Fruit fly (Drosophila melanogaster) whole organism, prepupa: ENCODE measurements around the gene CG9312.
A peak's percentile ranks its signal among the peaks of the same experiment; 100 is the strongest.

Experiments
- CG10631 ChIP-seq: fragments of 200-800 bp; sonication (Bioruptor generic); optimal IDR thresholded peaks from 2 replicates; lab custom pipeline; 2016; ENCODE audit warnings: missing biosample characterization, missing genetic modification characterization
- CG11762 ChIP-seq: fragments of 200-800 bp; sonication (Bioruptor generic); optimal IDR thresholded peaks from 3 replicates; lab custom pipeline; 2016; ENCODE audit warnings: missing biosample characterization, missing genetic modification characterization; ENCODE audit not compliant: insufficient read depth
- CG3032 ChIP-seq: fragments of 200-800 bp; optimal IDR thresholded peaks from 2 replicates; lab custom pipeline; 2019; ENCODE audit warnings: missing biosample characterization, mild to moderate bottlenecking, missing genetic modification characterization, moderate library complexity
- CG32006 ChIP-seq: fragments of 200-800 bp; sonication (Bioruptor generic); optimal IDR thresholded peaks from 3 replicates; lab custom pipeline; 2017; ENCODE audit warnings: missing biosample characterization, mild to moderate bottlenecking, missing genetic modification characterization
- CG34406 ChIP-seq: fragments of 200-800 bp; sonication (Bioruptor generic); optimal IDR thresholded peaks from 3 replicates; lab custom pipeline; 2016; ENCODE audit warnings: missing biosample characterization, missing genetic modification characterization
- CG3919 ChIP-seq: fragments of 200-800 bp; sonication (Bioruptor generic); optimal IDR thresholded peaks from 3 replicates; lab custom pipeline; 2016; ENCODE audit warnings: missing biosample characterization, missing genetic modification characterization
- CG4318 ChIP-seq: fragments of 200-800 bp; sonication (Bioruptor generic); optimal IDR thresholded peaks from 3 replicates; lab custom pipeline; 2017; ENCODE audit warnings: missing biosample characterization, mild to moderate bottlenecking, missing genetic modification characterization
- CG6276 ChIP-seq: fragments of 200-800 bp; sonication (Bioruptor generic); optimal IDR thresholded peaks from 2 replicates; lab custom pipeline; 2017; ENCODE audit warnings: missing biosample characterization, mild to moderate bottlenecking, missing genetic modification characterization
- CG6792 ChIP-seq: fragments of 200-800 bp; sonication (Bioruptor generic); optimal IDR thresholded peaks from 3 replicates; lab custom pipeline; 2016; ENCODE audit warnings: missing biosample characterization, missing genetic modification characterization
- CG6808 ChIP-seq: fragments of 200-800 bp; sonication (Bioruptor generic); optimal IDR thresholded peaks from 3 replicates; lab custom pipeline; 2017; ENCODE audit warnings: missing biosample characterization, missing genetic modification characterization, mild to moderate bottlenecking, moderate library complexity, missing genetic modification reagents
- CG6854 ChIP-seq: fragments of 200-800 bp; sonication (Bioruptor generic); optimal IDR thresholded peaks from 2 replicates; lab custom pipeline; 2017; ENCODE audit warnings: missing biosample characterization, mild to moderate bottlenecking, missing genetic modification characterization
- CG7368 ChIP-seq: fragments of 200-800 bp; sonication (Bioruptor generic); optimal IDR thresholded peaks from 3 replicates; lab custom pipeline; 2016; ENCODE audit warnings: missing biosample characterization, missing genetic modification characterization
- CG8119 ChIP-seq: fragments of 200-800 bp; sonication (Bioruptor generic); IDR thresholded peaks from 3 replicates; pipeline ENCODE4 v1.3.6; 2022; ENCODE audit warnings: missing biosample characterization, missing genetic modification characterization
- CG8319 ChIP-seq: fragments of 200-800 bp; sonication (Bioruptor generic); optimal IDR thresholded peaks from 3 replicates; lab custom pipeline; 2016; ENCODE audit warnings: missing biosample characterization, missing genetic modification characterization
- CG9139 ChIP-seq: fragments of 200-800 bp; sonication (Bioruptor generic); optimal IDR thresholded peaks from 3 replicates; lab custom pipeline; 2017; ENCODE audit warnings: missing biosample characterization, mild to moderate bottlenecking, missing genetic modification characterization
- Eip93F ChIP-seq: fragments of 200-800 bp; sonication (Bioruptor generic); optimal IDR thresholded peaks from 2 replicates; lab custom pipeline; 2016; ENCODE audit warnings: missing biosample characterization, mild to moderate bottlenecking, missing genetic modification characterization
- Ets21C ChIP-seq: fragments of 200-800 bp; sonication (Bioruptor generic); optimal IDR thresholded peaks from 3 replicates; lab custom pipeline; 2016; ENCODE audit warnings: missing biosample characterization, missing genetic modification characterization
- Hr38 ChIP-seq: sonication (Bioruptor generic); optimal IDR thresholded peaks from 2 replicates; lab custom pipeline; 2016; ENCODE audit warnings: missing biosample characterization, missing genetic modification characterization
- Hr39 ChIP-seq: fragments of 200-800 bp; sonication (Bioruptor generic); optimal IDR thresholded peaks from 2 replicates; lab custom pipeline; 2016; ENCODE audit warnings: missing biosample characterization, missing genetic modification characterization
- Hr4 ChIP-seq: fragments of 200-800 bp; sonication (Bioruptor generic); optimal IDR thresholded peaks from 3 replicates; lab custom pipeline; 2016; ENCODE audit warnings: missing biosample characterization, missing genetic modification characterization
- Met ChIP-seq: fragments of 200-800 bp; sonication (Bioruptor generic); optimal IDR thresholded peaks from 3 replicates; lab custom pipeline; 2016; ENCODE audit warnings: missing biosample characterization, missing genetic modification characterization
- Sox102F ChIP-seq: fragments of 200-800 bp; sonication (Bioruptor generic); optimal IDR thresholded peaks from 2 replicates; lab custom pipeline; 2016; ENCODE audit warnings: missing biosample characterization, mild to moderate bottlenecking, missing genetic modification characterization
- Sox15 ChIP-seq: fragments of 200-800 bp; sonication (Bioruptor generic); optimal IDR thresholded peaks from 3 replicates; lab custom pipeline; 2016; ENCODE audit warnings: missing biosample characterization, missing genetic modification characterization
- achi ChIP-seq: fragments of 200-800 bp; sonication (Bioruptor generic); optimal IDR thresholded peaks from 3 replicates; lab custom pipeline; 2016; ENCODE audit warnings: missing biosample characterization, missing genetic modification characterization
- cyc ChIP-seq: fragments of 200-800 bp; sonication (Bioruptor generic); optimal IDR thresholded peaks from 3 replicates; lab custom pipeline; 2016; ENCODE audit warnings: missing biosample characterization, missing genetic modification characterization
- dac ChIP-seq: fragments of 200-800 bp; sonication (Bioruptor generic); optimal IDR thresholded peaks from 2 replicates; lab custom pipeline; 2017; ENCODE audit warnings: missing biosample characterization, mild to moderate bottlenecking, missing genetic modification characterization
- dsx ChIP-seq: fragments of 200-800 bp; optimal IDR thresholded peaks from 3 replicates; lab custom pipeline; 2019; ENCODE audit warnings: missing biosample characterization, mild to moderate bottlenecking, missing genetic modification characterization, moderate library complexity; ENCODE audit not compliant: poor library complexity, severe bottlenecking
- eg ChIP-seq: fragments of 200-800 bp; sonication (Bioruptor generic); IDR thresholded peaks from 3 replicates; pipeline ENCODE4 v1.3.6; 2022; ENCODE audit warnings: missing biosample characterization, missing genetic modification characterization
- esn ChIP-seq: fragments of 200-800 bp; sonication (Bioruptor generic); optimal IDR thresholded peaks from 2 replicates; lab custom pipeline; 2016; ENCODE audit warnings: missing biosample characterization, mild to moderate bottlenecking, missing genetic modification characterization, moderate library complexity
- fd59A ChIP-seq: fragments of 200-800 bp; sonication (Bioruptor generic); optimal IDR thresholded peaks from 2 replicates; lab custom pipeline; 2017; ENCODE audit warnings: missing biosample characterization, mild to moderate bottlenecking, missing genetic modification characterization, missing genetic modification reagents
- lz ChIP-seq: fragments of 200-800 bp; sonication (Bioruptor generic); optimal IDR thresholded peaks from 3 replicates; lab custom pipeline; 2016; ENCODE audit warnings: missing biosample characterization, missing genetic modification characterization
- net ChIP-seq: fragments of 200-800 bp; sonication (Bioruptor generic); optimal IDR thresholded peaks from 3 replicates; lab custom pipeline; 2016; ENCODE audit warnings: missing biosample characterization, missing genetic modification characterization
- pdm3 ChIP-seq: fragments of 200-800 bp; sonication (Bioruptor generic); optimal IDR thresholded peaks from 3 replicates; lab custom pipeline; 2016; ENCODE audit warnings: missing biosample characterization, missing genetic modification characterization
- salr ChIP-seq, 2 experiments: fragments of 200-800 bp; sonication (Bioruptor generic); optimal IDR thresholded peaks; 3 replicates each; lab custom pipeline; 2016 to 2018; ENCODE audit warnings: missing biosample characterization in 2 of 2, missing genetic modification characterization in 2 of 2, mild to moderate bottlenecking in 1 of 2
- spab ChIP-seq: fragments of 200-800 bp; sonication (Bioruptor generic); optimal IDR thresholded peaks from 2 replicates; lab custom pipeline; 2017; ENCODE audit warnings: missing biosample characterization, mild to moderate bottlenecking, missing genetic modification characterization, missing genetic modification reagents
- ss ChIP-seq, 2 experiments: fragments of 200-800 bp; sonication (Bioruptor generic); optimal IDR thresholded peaks; 2 replicates in 1 of 2; 3 replicates in 1 of 2; lab custom pipeline; 2017 to 2018; ENCODE audit warnings: mild to moderate bottlenecking in 2 of 2, missing biosample characterization in 2 of 2, missing genetic modification characterization in 2 of 2, moderate library complexity in 1 of 2
- vri ChIP-seq: fragments of 200-800 bp; sonication (Bioruptor generic); optimal IDR thresholded peaks from 3 replicates; lab custom pipeline; 2016; ENCODE audit warnings: missing biosample characterization, mild to moderate bottlenecking, missing genetic modification characterization

Gene CG9312

DNA sequence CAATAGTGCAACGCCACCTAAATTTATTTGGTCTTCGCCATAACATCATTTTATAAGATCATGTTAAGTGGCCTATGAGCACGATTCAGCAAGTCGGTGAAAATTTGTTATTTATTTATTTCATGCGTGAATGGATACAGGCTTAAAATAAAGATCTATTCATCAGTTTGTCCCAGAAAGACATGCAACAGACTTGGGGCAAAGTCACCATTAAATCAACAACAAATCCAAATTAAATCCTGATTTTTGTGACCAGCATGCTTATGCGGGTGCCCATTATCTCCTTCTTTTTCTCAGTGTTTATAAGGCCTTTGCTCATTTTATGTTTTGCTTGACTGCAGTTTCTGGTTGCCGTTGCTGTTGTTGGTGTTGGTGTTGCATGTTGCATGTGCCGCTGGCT lies 42.4 kb downstream of the CG9312 start (continued):
- peak; percentile 37 for TF ChIP-seq Sox15
- no peak for TF ChIP-seq vri (GFP tag; lab: Kevin White, UChicago)
- no peak for TF ChIP-seq CG9139 (GFP tag; lab: Kevin White, UChicago)
- peak; percentile 35 for TF ChIP-seq cyc (GFP tag; lab: Kevin White, UChicago)
- peak in 1 of 2 experiments; percentile 85 for TF ChIP-seq salr (GFP tag; optimal IDR thresholded peaks at IDR 0.05; lab: Kevin White, UChicago)
- peak; percentile 50 for TF ChIP-seq CG34406
- TF ChIP-seq eg (GFP tag; lab: Robert Waterston, UW): peak; percentile 41; the same call in 2 of the 3 replicates
- TF ChIP-seq dac (GFP tag; lab: Kevin White, UChicago): peak; percentile 65
- TF ChIP-seq CG6808 (GFP tag; lab: Kevin White, UChicago): peak; percentile 47
- peak; percentile 73 for TF ChIP-seq CG6276
- peak; percentile 49 for TF ChIP-seq CG7368 (GFP tag; lab: Kevin White, UChicago)
- TF ChIP-seq CG10631 (GFP tag; lab: Kevin White, UChicago): peak; percentile 74
- TF ChIP-seq CG8119 (GFP tag; lab: Robert Waterston, UW): no peak
- peak; percentile 70 for TF ChIP-seq achi (GFP tag; lab: Kevin White, UChicago)
- peak; percentile 68 for TF ChIP-seq pdm3 (GFP tag; lab: Kevin White, UChicago)
- TF ChIP-seq spab: peak; percentile 12
- TF ChIP-seq CG8319: peak; percentile 31
- peak; percentile 46 for TF ChIP-seq Met (GFP tag; lab: Kevin White, UChicago)
- peak in 1 of 2 experiments; percentile 44 for TF ChIP-seq ss (GFP tag; optimal IDR thresholded peaks at IDR 0.05; lab: Kevin White, UChicago)
- TF ChIP-seq CG3919 (GFP tag; lab: Kevin White, UChicago): peak; percentile 62
- TF ChIP-seq CG6792 (GFP tag; lab: Kevin White, UChicago): peak; percentile 47
- TF ChIP-seq CG11762 (GFP tag; lab: Kevin White, UChicago): peak; percentile 8
- TF ChIP-seq CG4318 (GFP tag; lab: Kevin White, UChicago): peak; percentile 83
- peak; percentile 43 for TF ChIP-seq CG3032
- TF ChIP-seq CG6854 (GFP tag; lab: Kevin White, UChicago): no peak
- TF ChIP-seq Ets21C (GFP tag; lab: Kevin White, UChicago): no peak
- TF ChIP-seq net (GFP tag; lab: Kevin White, UChicago): peak; percentile 68
- no peak for TF ChIP-seq Eip93F (GFP tag; lab: Kevin White, UChicago)
- TF ChIP-seq CG32006 (GFP tag; lab: Kevin White, UChicago): peak; percentile 90
- peak; percentile 18 for TF ChIP-seq dsx (GFP tag; lab: Kevin White, UChicago)
- TF ChIP-seq, all 60 proteins: peak for 44

DNA sequence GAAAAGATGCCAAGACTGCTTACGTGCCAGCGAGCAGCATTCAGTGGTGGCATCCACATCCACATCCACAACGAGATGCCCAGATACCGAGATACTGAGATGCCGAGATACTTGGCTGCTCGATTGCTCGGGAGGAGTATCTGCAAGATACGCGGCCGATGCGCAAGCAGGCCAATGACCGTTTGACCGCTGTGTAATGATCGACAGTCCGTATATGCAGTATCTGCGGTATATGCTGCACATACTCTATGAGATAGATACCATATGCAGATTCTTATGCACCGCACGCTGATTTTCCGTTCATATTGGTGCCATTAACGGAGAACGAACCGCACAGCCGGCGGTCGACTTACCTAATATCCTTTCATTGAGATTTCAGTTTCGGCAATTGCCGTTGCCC lies 43.7 kb downstream of the CG9312 start:
- TF ChIP-seq CG6792 (GFP tag; lab: Kevin White, UChicago): no peak
- no peak for TF ChIP-seq eg (GFP tag; lab: Robert Waterston, UW)
- TF ChIP-seq lz (GFP tag; lab: Kevin White, UChicago): no peak
- TF ChIP-seq esn: no peak
- no peak for TF ChIP-seq Eip93F (GFP tag; lab: Kevin White, UChicago)
- no peak for TF ChIP-seq CG3919 (GFP tag; lab: Kevin White, UChicago)
- TF ChIP-seq fd59A (GFP tag; lab: Kevin White, UChicago): no peak
- no peak for TF ChIP-seq Hr38 (GFP tag; lab: Kevin White, UChicago)

DNA sequence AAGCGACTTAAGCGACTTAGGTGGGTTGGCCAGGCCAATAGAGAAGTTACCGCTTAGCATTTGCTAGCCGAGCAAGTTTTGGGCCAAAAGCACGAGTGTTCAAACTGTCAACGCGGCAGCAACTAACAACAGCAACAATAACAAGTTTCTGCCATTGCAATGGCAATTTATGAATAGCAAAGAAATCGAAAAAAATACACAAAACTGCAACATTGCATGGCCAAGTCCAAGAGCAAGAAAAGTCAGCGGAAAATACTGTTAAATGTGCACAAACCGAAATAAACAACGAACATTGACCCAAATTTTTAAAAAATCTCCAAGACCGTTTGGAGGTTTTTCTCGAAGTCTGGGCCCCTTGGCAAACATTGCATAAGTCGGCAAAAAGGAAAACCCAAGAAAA lies 44.8 kb downstream of the CG9312 start:
- TF ChIP-seq CG34406 (no peak), net (GFP tag; lab: Kevin White, UChicago) (no peak), Met (GFP tag; lab: Kevin White, UChicago) (no peak), dsx (GFP tag; lab: Kevin White, UChicago) (no peak), CG6276 (no peak), Sox15 (no peak), fd59A (GFP tag; lab: Kevin White, UChicago) (no peak), Hr39 (GFP tag; lab: Kevin White, UChicago) (no peak), Sox102F (GFP tag; lab: Kevin White, UChicago) (no peak), Hr4 (GFP tag; lab: Kevin White, UChicago) (no peak)
